Fruit fly (Drosophila melanogaster): ENCODE results near the gene CG16974.

The CG16974 gene

dm6 chr2L:13191052-13191678, 614 bp downstream of the CG16974 start (continued):
- TF ChIP-seq D (optimal IDR thresholded peaks at IDR 0.05): peak; percentile 37
- no peak for TF ChIP-seq D (GFP tag; optimal IDR thresholded peaks at IDR 0.05)
- TF ChIP-seq Dad (GFP tag; optimal IDR thresholded peaks at IDR 0.05): no peak
- TF ChIP-seq CG11085 (GFP tag; IDR thresholded peaks at IDR 0.05): no peak
- no peak for TF ChIP-seq NFAT (GFP tag; IDR thresholded peaks at IDR 0.05)
- no peak for TF ChIP-seq Blimp-1 (GFP tag; optimal IDR thresholded peaks at IDR 0.05)
- no peak for TF ChIP-seq CG13287 (GFP tag; IDR thresholded peaks at IDR 0.05; ENCODE audit: partially characterized antibody)
- no peak for TF ChIP-seq zfh1 (GFP tag; IDR thresholded peaks at IDR 0.05)
- 0 out of 2 replicates have a peak, but pooled peaks have one; percentile 15 for TF ChIP-seq CG7372 (GFP tag; IDR thresholded peaks at IDR 0.05)
- TF ChIP-seq Pdp1 (GFP tag; optimal IDR thresholded peaks at IDR 0.05): peak in 1 of 2 experiments; percentile 96
- TF ChIP-seq Optix (GFP tag; IDR thresholded peaks at IDR 0.05): no peak
- no peak for TF ChIP-seq bsh (GFP tag; optimal IDR thresholded peaks at IDR 0.05)
- TF ChIP-seq CG2875 (GFP tag; optimal IDR thresholded peaks at IDR 0.05): no peak
- TF ChIP-seq slbo (GFP tag; IDR thresholded peaks at IDR 0.05): no peak
- no peak for TF ChIP-seq CG11504 (tag; optimal IDR thresholded peaks at IDR 0.05)
- no peak for TF ChIP-seq Aef1 (GFP tag; IDR thresholded peaks at IDR 0.05)
- 0 out of 2 replicates have a peak, but pooled peaks have one; percentile 18 for TF ChIP-seq Rfx (GFP tag; IDR thresholded peaks at IDR 0.05)
- no peak for TF ChIP-seq CG16863 (GFP tag; optimal IDR thresholded peaks at IDR 0.05)
- TF ChIP-seq CG4854 (GFP tag; optimal IDR thresholded peaks at IDR 0.05): no peak
- TF ChIP-seq CG1792 (GFP tag; optimal IDR thresholded peaks at IDR 0.05): no peak
- peak; percentile 79 for TF ChIP-seq CG8478 (optimal IDR thresholded peaks at IDR 0.05)

dm6 chr2L:13190534-13190933, 1.2 kb downstream of the CG16974 start:
- TF ChIP-seq Gsc (GFP tag; IDR thresholded peaks at IDR 0.05) (no peak), emc (GFP tag; optimal IDR thresholded peaks at IDR 0.05) (no peak), CG7987 (GFP tag; optimal IDR thresholded peaks at IDR 0.05) (peak; percentile 12), crp (GFP tag; optimal IDR thresholded peaks at IDR 0.05) (peak in 1 of 2 experiments; percentile 34), CG34376 (GFP tag; optimal IDR thresholded peaks at IDR 0.05) (peak; percentile 91), CrebB (tag; optimal IDR thresholded peaks at IDR 0.05) (peak; percentile 27), Fer1 (GFP tag; optimal IDR thresholded peaks at IDR 0.05) (peak; percentile 25), NK7.1 (GFP tag; optimal IDR thresholded peaks at IDR 0.05) (no peak), CG12391 (tag; optimal IDR thresholded peaks at IDR 0.05) (no peak), sug (tag; optimal IDR thresholded peaks at IDR 0.05) (peak; percentile 89), HHEX (GFP tag; optimal IDR thresholded peaks at IDR 0.05) (no peak), sim (GFP tag; IDR thresholded peaks at IDR 0.05) (no peak), CG11456 (GFP tag; IDR thresholded peaks at IDR 0.05) (no peak), ken (GFP tag; IDR thresholded peaks at IDR 0.05) (no peak), CG9876 (GFP tag; optimal IDR thresholded peaks at IDR 0.05) (no peak), CG10543 (GFP tag; optimal IDR thresholded peaks at IDR 0.05) (peak; percentile 59), CG17568 (GFP tag; optimal IDR thresholded peaks at IDR 0.05) (no peak), trh (GFP tag; optimal IDR thresholded peaks at IDR 0.05) (no peak), CG8290 (GFP tag; optimal IDR thresholded peaks at IDR 0.05) (no peak), CG8290 (tag; optimal IDR thresholded peaks at IDR 0.05) (no peak), sens (GFP tag) (peak; percentile 11), Lpt (GFP tag; optimal IDR thresholded peaks at IDR 0.05) (no peak), Dbx (GFP tag; IDR thresholded peaks at IDR 0.05) (0 out of 3 replicates have a peak, but pooled peaks have one; percentile 37), Lim3 (GFP tag; IDR thresholded peaks at IDR 0.05) (no peak), Hr3 (GFP tag; optimal IDR thresholded peaks at IDR 0.05) (no peak), cad (GFP tag; optimal IDR thresholded peaks at IDR 0.05) (no peak), CG2120 (GFP tag; optimal IDR thresholded peaks at IDR 0.05) (no peak), CHES-1-like (GFP tag; optimal IDR thresholded peaks at IDR 0.05) (no peak), Trl (optimal IDR thresholded peaks at IDR 0.05) (no peak), Trl (GFP tag; optimal IDR thresholded peaks at IDR 0.05) (no peak), sr (GFP tag; IDR thresholded peaks at IDR 0.05) (no peak), so (GFP tag; IDR thresholded peaks at IDR 0.05) (0 out of 3 replicates have a peak, but pooled peaks have one; percentile 10), Dad (GFP tag; optimal IDR thresholded peaks at IDR 0.05) (no peak)
